Worm (Caenorhabditis elegans): Measurements from ENCODE around the gene C06E4.1.

- no peak for TF ChIP-seq him-1 (tag; optimal IDR thresholded peaks at IDR 0.05)
- TF ChIP-seq dao-5 (tag; optimal IDR thresholded peaks at IDR 0.05): no peak
- no peak for TF ChIP-seq W03F9.2 (tag; optimal IDR thresholded peaks at IDR 0.05)
These were observed 8.9 kb downstream of the C06E4.1 start, which contains the start of gene F42C5.4 for ce11 chrIV:7291957-7292356.

Data from whole organism, L4/young adult.